Fruit fly (Drosophila melanogaster) whole organism, embryonic: ENCODE results near the gene arx.

Experiments
- CG10462 ChIP-seq: fragments of 200-800 bp; sonication (Bioruptor generic); optimal IDR thresholded peaks from 2 replicates; lab custom pipeline; 2016; ENCODE audit warnings: missing biosample characterization, missing genetic modification characterization
- CG10565 ChIP-seq: fragments of 200-800 bp; sonication (Bioruptor generic); optimal IDR thresholded peaks from 3 replicates; lab custom pipeline; 2016; ENCODE audit warnings: missing biosample characterization, mild to moderate bottlenecking, missing genetic modification characterization
- CG11504 ChIP-seq: fragments of 200-800 bp; sonication (Bioruptor generic); optimal IDR thresholded peaks from 3 replicates; lab custom pipeline; 2019; ENCODE audit warnings: missing biosample characterization, mild to moderate bottlenecking, missing genetic modification characterization, moderate library complexity
- CG12219 ChIP-seq: fragments of 200-800 bp; sonication (Bioruptor generic); optimal IDR thresholded peaks from 3 replicates; lab custom pipeline; 2018; ENCODE audit warnings: missing biosample characterization, mild to moderate bottlenecking, missing genetic modification characterization
- CG14965 ChIP-seq: fragments of 200-800 bp; sonication (Bioruptor generic); optimal IDR thresholded peaks from 2 replicates; lab custom pipeline; 2016; ENCODE audit warnings: missing biosample characterization, missing genetic modification characterization, borderline replicate concordance
- CG16779 ChIP-seq: fragments of 200-800 bp; sonication (Bioruptor generic); IDR thresholded peaks from 2 replicates; pipeline ENCODE4 v1.3.6; 2022; ENCODE audit warnings: missing biosample characterization, missing genetic modification characterization
- CG17829 ChIP-seq: fragments of 200-800 bp; optimal IDR thresholded peaks from 2 replicates; lab custom pipeline; 2019; ENCODE audit warnings: missing biosample characterization, mild to moderate bottlenecking, missing genetic modification characterization, moderate library complexity
- CG18011 ChIP-seq: fragments of 200-800 bp; sonication (Bioruptor generic); optimal IDR thresholded peaks from 2 replicates; lab custom pipeline; 2017; ENCODE audit warnings: missing biosample characterization, missing genetic modification characterization, mild to moderate bottlenecking, moderate library complexity, missing genotype
- CG18619 ChIP-seq: fragments of 200-800 bp; sonication (Bioruptor generic); optimal IDR thresholded peaks from 3 replicates; lab custom pipeline; 2017; ENCODE audit warnings: missing biosample characterization, mild to moderate bottlenecking, missing genetic modification characterization
- CG2678 ChIP-seq: fragments of 200-800 bp; sonication (Bioruptor generic); optimal IDR thresholded peaks from 3 replicates; lab custom pipeline; 2019; ENCODE audit warnings: missing biosample characterization, mild to moderate bottlenecking, missing genetic modification characterization, moderate library complexity
- CG3065 ChIP-seq: fragments of 200-800 bp; sonication (Bioruptor generic); optimal IDR thresholded peaks from 2 replicates; lab custom pipeline; 2016; ENCODE audit warnings: missing biosample characterization, missing genetic modification characterization
- CG3163 ChIP-seq: fragments of 200-800 bp; sonication (Bioruptor generic); optimal IDR thresholded peaks from 3 replicates; lab custom pipeline; 2016; ENCODE audit warnings: missing biosample characterization, missing genetic modification characterization
- CG32772 ChIP-seq: fragments of 200-800 bp; sonication (Bioruptor generic); IDR thresholded peaks from 2 replicates; pipeline ENCODE4 v1.3.6; 2022; ENCODE audit warnings: missing biosample characterization, missing genetic modification characterization
- CG3407 ChIP-seq: fragments of 200-800 bp; sonication (Bioruptor generic); optimal IDR thresholded peaks from 2 replicates; lab custom pipeline; 2018; ENCODE audit warnings: missing biosample characterization, mild to moderate bottlenecking, missing genetic modification characterization
- CG34376 ChIP-seq: fragments of 200-800 bp; sonication (Bioruptor generic); optimal IDR thresholded peaks from 2 replicates; lab custom pipeline; 2018; ENCODE audit warnings: missing biosample characterization, mild to moderate bottlenecking, missing genetic modification characterization
- CG6175 ChIP-seq: fragments of 200-800 bp; sonication (Bioruptor generic); IDR thresholded peaks from 3 replicates; pipeline ENCODE4 v1.3.6; 2022; ENCODE audit warnings: missing biosample characterization, missing genetic modification characterization
- CG8290 ChIP-seq, 3 experiments: fragments of 200-800 bp; sonication (Bioruptor generic); optimal IDR thresholded peaks; 2 replicates each; lab custom pipeline; 2016 to 2019; ENCODE audit warnings: missing biosample characterization in 3 of 3, missing genetic modification characterization in 3 of 3, mild to moderate bottlenecking in 2 of 3, moderate library complexity in 1 of 3
- CG8388 ChIP-seq: fragments of 200-800 bp; sonication (Bioruptor generic); optimal IDR thresholded peaks from 2 replicates; lab custom pipeline; 2019; ENCODE audit warnings: missing biosample characterization, mild to moderate bottlenecking, missing genetic modification characterization, moderate library complexity
- CG8924 ChIP-seq: fragments of 200-800 bp; optimal IDR thresholded peaks from 3 replicates; lab custom pipeline; 2019; ENCODE audit warnings: missing biosample characterization, mild to moderate bottlenecking, missing genetic modification characterization, moderate library complexity
- CG9797 ChIP-seq: fragments of 200-800 bp; sonication (Bioruptor generic); optimal IDR thresholded peaks from 3 replicates; lab custom pipeline; 2018; ENCODE audit warnings: missing biosample characterization, mild to moderate bottlenecking, missing genetic modification characterization
- Dad ChIP-seq: fragments of 200-800 bp; sonication (Bioruptor generic); optimal IDR thresholded peaks from 3 replicates; lab custom pipeline; 2016; ENCODE audit warnings: missing biosample characterization, missing genetic modification characterization
- Dref ChIP-seq: fragments of 200-800 bp; sonication (Bioruptor generic); IDR thresholded peaks from 2 replicates; pipeline ENCODE4 v1.3.6; 2022; ENCODE audit warnings: missing biosample characterization, missing genetic modification characterization
- Gsc ChIP-seq: fragments of 200-800 bp; sonication (Bioruptor generic); IDR thresholded peaks from 2 replicates; pipeline ENCODE4 v1.3.6; 2022; ENCODE audit warnings: missing biosample characterization, missing genetic modification characterization
- MTF-1 ChIP-seq: fragments of 200-800 bp; sonication (Bioruptor generic); optimal IDR thresholded peaks from 2 replicates; lab custom pipeline; 2018; ENCODE audit warnings: missing biosample characterization, mild to moderate bottlenecking, missing genetic modification characterization, borderline replicate concordance
- Sin3A ChIP-seq: fragments of >200 bp; optimal IDR thresholded peaks from 2 replicates; lab custom pipeline; 2018
- Sox102F ChIP-seq: fragments of 200-800 bp; sonication (Bioruptor generic); optimal IDR thresholded peaks from 2 replicates; lab custom pipeline; 2018; ENCODE audit warnings: missing biosample characterization, mild to moderate bottlenecking, missing genetic modification characterization, moderate library complexity
- Stat92E ChIP-seq, 3 experiments: fragments of >200 bp in 2 of 3; fragments of 200-800 bp in 1 of 3; sonication (Bioruptor generic) in 1 of 3; optimal IDR thresholded peaks; 2 replicates each; lab custom pipeline; 2017 to 2019; ENCODE audit warnings: missing biosample characterization in 3 of 3, missing genetic modification characterization in 3 of 3, mild to moderate bottlenecking in 1 of 3, moderate library complexity in 1 of 3
- bbx ChIP-seq: fragments of 200-800 bp; sonication (Bioruptor generic); IDR thresholded peaks from 2 replicates; pipeline ENCODE4 v1.3.6; 2022; ENCODE audit warnings: missing biosample characterization, missing genetic modification characterization; ENCODE audit not compliant: partially characterized antibody
- bowl ChIP-seq: fragments of 200-800 bp; sonication (Bioruptor generic); IDR thresholded peaks from 2 replicates; pipeline ENCODE4 v1.3.6; 2022; ENCODE audit warnings: missing biosample characterization, missing genetic modification characterization
- chn ChIP-seq: fragments of 200-800 bp; sonication (Bioruptor generic); optimal IDR thresholded peaks from 2 replicates; lab custom pipeline; 2016; ENCODE audit warnings: missing biosample characterization, missing genetic modification characterization
- crp ChIP-seq, 2 experiments: fragments of 200-800 bp; sonication (Bioruptor generic); optimal IDR thresholded peaks; 2 replicates in 1 of 2; 3 replicates in 1 of 2; lab custom pipeline; 2017; ENCODE audit warnings: missing biosample characterization in 2 of 2, missing genetic modification characterization in 2 of 2, mild to moderate bottlenecking in 1 of 2, moderate library complexity in 1 of 2
- eve ChIP-seq, 2 experiments: fragments of >200 bp; optimal IDR thresholded peaks; 2 replicates each; lab custom pipeline; 2017; ENCODE audit warnings: missing biosample characterization in 2 of 2, missing genetic modification characterization in 2 of 2
- fd64A ChIP-seq: fragments of 200-800 bp; sonication (Bioruptor generic); optimal IDR thresholded peaks from 3 replicates; lab custom pipeline; 2018; ENCODE audit warnings: missing biosample characterization, mild to moderate bottlenecking, missing genetic modification characterization
- fru ChIP-seq: fragments of >200 bp; optimal IDR thresholded peaks from 2 replicates; lab custom pipeline; 2017
- ftz-f1 ChIP-seq: fragments of 200-800 bp; sonication (Bioruptor generic); optimal IDR thresholded peaks from 2 replicates; lab custom pipeline; 2016; ENCODE audit warnings: missing biosample characterization, missing genetic modification characterization
- grn ChIP-seq: fragments of 200-800 bp; sonication (Bioruptor generic); optimal IDR thresholded peaks from 3 replicates; lab custom pipeline; 2017; ENCODE audit warnings: missing biosample characterization, missing genetic modification characterization
- h ChIP-seq: fragments of >200 bp; optimal IDR thresholded peaks from 2 replicates; lab custom pipeline; 2017
- jigr1 ChIP-seq: fragments of 200-800 bp; sonication (Bioruptor generic); IDR thresholded peaks from 3 replicates; pipeline ENCODE4 v1.3.6; 2022; ENCODE audit warnings: missing biosample characterization, missing genetic modification characterization
- mld ChIP-seq: fragments of 200-800 bp; sonication (Bioruptor generic); IDR thresholded peaks from 3 replicates; pipeline ENCODE4 v1.3.6; 2022; ENCODE audit warnings: missing biosample characterization, missing genetic modification characterization; ENCODE audit not compliant: partially characterized antibody
- nerfin-1 ChIP-seq: fragments of 200-800 bp; sonication (Bioruptor generic); optimal IDR thresholded peaks from 3 replicates; lab custom pipeline; 2019; ENCODE audit warnings: missing biosample characterization, mild to moderate bottlenecking, missing genetic modification characterization, moderate library complexity
- nom ChIP-seq: fragments of 200-800 bp; sonication (Bioruptor generic); optimal IDR thresholded peaks from 2 replicates; lab custom pipeline; 2017; ENCODE audit warnings: missing biosample characterization, missing genetic modification characterization, mild to moderate bottlenecking, moderate library complexity, missing genetic modification reagents
- oc ChIP-seq: fragments of 200-800 bp; sonication (Bioruptor generic); optimal IDR thresholded peaks from 2 replicates; lab custom pipeline; 2018; ENCODE audit warnings: missing biosample characterization, mild to moderate bottlenecking, missing genetic modification characterization, moderate library complexity
- pfk ChIP-seq: fragments of 200-800 bp; sonication (Bioruptor generic); optimal IDR thresholded peaks from 2 replicates; lab custom pipeline; 2018; ENCODE audit warnings: missing biosample characterization, mild to moderate bottlenecking, missing genetic modification characterization, moderate library complexity
- pita ChIP-seq: fragments of 200-800 bp; sonication (Bioruptor generic); optimal IDR thresholded peaks from 2 replicates; lab custom pipeline; 2017; ENCODE audit warnings: missing biosample characterization, mild to moderate bottlenecking, missing genetic modification characterization
- pnt ChIP-seq: fragments of 200-800 bp; sonication (Bioruptor generic); optimal IDR thresholded peaks from 3 replicates; lab custom pipeline; 2016; ENCODE audit warnings: missing biosample characterization, missing genetic modification characterization
- salm ChIP-seq: fragments of 200-800 bp; sonication (Bioruptor generic); optimal IDR thresholded peaks from 2 replicates; lab custom pipeline; 2018; ENCODE audit warnings: missing biosample characterization, mild to moderate bottlenecking, missing genetic modification characterization
- sob ChIP-seq: fragments of 200-800 bp; sonication (Bioruptor generic); IDR thresholded peaks from 2 replicates; pipeline ENCODE4 v1.3.6; 2022; ENCODE audit warnings: missing biosample characterization, missing genetic modification characterization
- toy ChIP-seq: fragments of 200-800 bp; sonication (Bioruptor generic); IDR thresholded peaks from 2 replicates; pipeline ENCODE4 v1.3.6; 2022; ENCODE audit warnings: missing biosample characterization, missing genetic modification characterization
- wek ChIP-seq: fragments of 200-800 bp; sonication (Bioruptor generic); optimal IDR thresholded peaks from 3 replicates; lab custom pipeline; 2018; ENCODE audit warnings: missing biosample characterization, mild to moderate bottlenecking, missing genetic modification characterization, moderate library complexity
- zfh2 ChIP-seq: fragments of 200-800 bp; sonication (Bioruptor generic); optimal IDR thresholded peaks from 2 replicates; lab custom pipeline; 2016; ENCODE audit warnings: missing biosample characterization, missing genetic modification characterization

Gene arx

DNA sequence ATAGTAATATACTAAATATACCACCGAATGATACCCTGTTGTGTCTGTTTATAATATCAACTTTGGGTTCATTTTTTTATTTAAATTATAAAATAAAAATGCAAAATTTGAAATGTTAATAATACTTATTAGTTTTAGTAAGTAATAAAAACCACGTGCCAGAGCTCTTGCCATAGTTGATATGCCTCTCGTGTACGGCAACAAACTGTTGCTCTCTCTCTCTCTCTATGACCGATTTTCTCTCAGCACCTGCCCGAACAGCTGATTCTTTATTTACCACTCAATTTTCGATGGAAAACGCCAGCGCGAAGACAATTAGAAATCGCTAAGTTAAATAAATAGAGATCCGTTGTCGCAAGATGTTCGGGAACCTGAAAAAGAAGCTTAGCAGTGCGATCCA lies 33.8 kb downstream of the arx start, which contains the start of gene Dysb (continued):
- TF ChIP-seq CG16779 (GFP tag; lab: Robert Waterston, UW) = peak; percentile 92
- TF ChIP-seq salm (tag; lab: Kevin White, UChicago) = peak; percentile 84
- TF ChIP-seq nom (GFP tag; lab: Kevin White, UChicago) = peak; percentile 87
- peak; percentile 88 for TF ChIP-seq oc (tag; lab: Kevin White, UChicago)
- peak; percentile 91 for TF ChIP-seq sob (GFP tag; lab: Robert Waterston, UW)
- no peak for TF ChIP-seq CG3065 (GFP tag; lab: Kevin White, UChicago)
- TF ChIP-seq CG3407 (GFP tag; lab: Kevin White, UChicago) = peak; percentile 75
- TF ChIP-seq CG9797 (GFP tag; lab: Kevin White, UChicago) = peak; percentile 25
- TF ChIP-seq CG18011 (GFP tag; lab: Kevin White, UChicago) = peak; percentile 64
- no peak for TF ChIP-seq fru (lab: Kevin White, UChicago)
- TF ChIP-seq pfk (GFP tag; lab: Kevin White, UChicago) = peak; percentile 38
- TF ChIP-seq CG12219 (GFP tag; lab: Kevin White, UChicago) = peak; percentile 77
- peak in 1 of 3 experiments; percentile 68 for TF ChIP-seq Stat92E (GFP tag; optimal IDR thresholded peaks at IDR 0.05; lab: Kevin White, UChicago)
- TF ChIP-seq mld (GFP tag; lab: Robert Waterston, UW) = no peak
- peak; percentile 88 for TF ChIP-seq CG8388 (GFP tag; lab: Kevin White, UChicago)
- TF ChIP-seq Dref (GFP tag; lab: Robert Waterston, UW) = peak; percentile 32; the same call in 1 of the 2 replicates
- peak; percentile 90 for TF ChIP-seq CG2678 (tag; lab: Kevin White, UChicago)
- no peak for TF ChIP-seq CG10565 (GFP tag; lab: Kevin White, UChicago)
- TF ChIP-seq ftz-f1 (GFP tag; lab: Kevin White, UChicago) = peak; percentile 49
- TF ChIP-seq eve (GFP tag; optimal IDR thresholded peaks at IDR 0.05; lab: Kevin White, UChicago) = no peak
- no peak for TF ChIP-seq Dad (GFP tag; lab: Kevin White, UChicago)
- peak; percentile 90 for TF ChIP-seq CG11504 (tag; lab: Kevin White, UChicago)
- TF ChIP-seq toy (GFP tag; lab: Robert Waterston, UW) = peak; percentile 77; the same call in 1 of the 2 replicates
- TF ChIP-seq MTF-1 (GFP tag; lab: Kevin White, UChicago) = peak; percentile 84
- TF ChIP-seq fd64A (GFP tag; lab: Kevin White, UChicago) = peak; percentile 52
- peak; percentile 78 for TF ChIP-seq bowl
- TF ChIP-seq CG8290 (GFP tag; optimal IDR thresholded peaks at IDR 0.05; lab: Kevin White, UChicago) = peak; percentile 33
- TF ChIP-seq CG8290 (tag; optimal IDR thresholded peaks at IDR 0.05; lab: Kevin White, UChicago) = peak in 1 of 2 experiments; percentile 85
- peak; percentile 12 for TF ChIP-seq CG3163 (GFP tag; lab: Kevin White, UChicago)
- no peak for TF ChIP-seq h (lab: Kevin White, UChicago)
- no peak for TF ChIP-seq pita (GFP tag; lab: Kevin White, UChicago)
- TF ChIP-seq CG17829 = peak; percentile 93
- no peak for TF ChIP-seq Gsc
- TF ChIP-seq grn = peak; percentile 4
- peak; percentile 45 to 85 for TF ChIP-seq crp (GFP tag; optimal IDR thresholded peaks at IDR 0.05; lab: Kevin White, UChicago)
- peak; percentile 86 for TF ChIP-seq CG32772 (GFP tag; lab: Robert Waterston, UW)
- TF ChIP-seq bbx (GFP tag; lab: Robert Waterston, UW) = no peak
- TF ChIP-seq wek (GFP tag; lab: Kevin White, UChicago) = peak; percentile 32
- TF ChIP-seq jigr1 = peak; percentile 12; the same call in 1 of the 3 replicates
- TF ChIP-seq pnt (GFP tag; lab: Kevin White, UChicago) = peak; percentile 34
- TF ChIP-seq zfh2 (GFP tag; lab: Kevin White, UChicago) = peak; percentile 61
- TF ChIP-seq CG34376 (GFP tag; lab: Kevin White, UChicago) = peak; percentile 88
- TF ChIP-seq CG8924 = peak; percentile 91
- peak; percentile 76 for TF ChIP-seq nerfin-1 (tag; lab: Kevin White, UChicago)
- TF ChIP-seq Sin3A = no peak
- no peak for TF ChIP-seq CG14965 (GFP tag; lab: Kevin White, UChicago)
- peak; percentile 45 for TF ChIP-seq CG10462
- peak; percentile 89 for TF ChIP-seq Sox102F (GFP tag; lab: Kevin White, UChicago)
- peak; percentile 67 for TF ChIP-seq chn (GFP tag; lab: Kevin White, UChicago)
- peak; percentile 73; the same call in 2 of the 3 replicates for TF ChIP-seq CG6175 (GFP tag; lab: Robert Waterston, UW)
- TF ChIP-seq CG18619 = peak; percentile 84
